Worm (Caenorhabditis elegans): Measurements from ENCODE around the gene math-4.

math-4 gene

ce11 chrII:1806358-1806757 is 24.0 kb upstream of the math-4 start, which contains the start of gene C08F1.12:
Gene C08F1.12, minus strand, starts transcription at chrII:1806458.
- TF ChIP-seq F13H6.1 (tag; optimal IDR thresholded peaks at IDR 0.05) (no peak), sdc-2 (tag; optimal IDR thresholded peaks at IDR 0.05) (no peak), pat-9 (tag; optimal IDR thresholded peaks at IDR 0.05) (no peak), mec-3 (tag; optimal IDR thresholded peaks at IDR 0.05; ENCODE audit: borderline replicate concordance) (no peak), tbx-7 (tag; optimal IDR thresholded peaks at IDR 0.05) (no peak), C08G9.2 (tag; optimal IDR thresholded peaks at IDR 0.05) (no peak)

- TF ChIP-seq ceh-34 (tag; optimal IDR thresholded peaks at IDR 0.05) (no peak), F13H6.1 (tag; optimal IDR thresholded peaks at IDR 0.05) (no peak), ahr-1 (tag; optimal IDR thresholded peaks at IDR 0.05) (no peak), pag-3 (tag; optimal IDR thresholded peaks at IDR 0.05; ENCODE audit: borderline replicate concordance) (no peak), nhr-11 (tag; optimal IDR thresholded peaks at IDR 0.05) (no peak), ceh-22 (tag; optimal IDR thresholded peaks at IDR 0.05) (no peak), C38D4.7 (GFP tag; optimal IDR thresholded peaks at IDR 0.05) (no peak)
Observed at ce11 chrII:1788087-1788486, 5.7 kb upstream of the math-4 start, which contains the start of the genes C08F1.6 and fbxb-13. Gene C08F1.6, minus strand, starts transcription at chrII:1788187. Gene fbxb-13, plus strand, starts transcription at chrII:1788277.

- TF ChIP-seq sox-2 (GFP tag; IDR thresholded peaks at IDR 0.05) (no peak), F13H6.1 (tag; optimal IDR thresholded peaks at IDR 0.05) (no peak), hlh-8 (tag; optimal IDR thresholded peaks at IDR 0.05) (no peak), ets-4 (tag; optimal IDR thresholded peaks at IDR 0.05) (no peak), dmd-4 (tag; optimal IDR thresholded peaks at IDR 0.05; ENCODE audit: borderline replicate concordance) (no peak), nhr-11 (tag; optimal IDR thresholded peaks at IDR 0.05) (no peak), pha-4 (tag; optimal IDR thresholded peaks at IDR 0.05) (no peak), dve-1 (tag; optimal IDR thresholded peaks at IDR 0.05) (no peak), nfya-1 (tag; optimal IDR thresholded peaks at IDR 0.05) (no peak), fax-1 (tag; optimal IDR thresholded peaks at IDR 0.05) (no peak), ceh-6 (GFP tag; optimal IDR thresholded peaks at IDR 0.05) (no peak), ceh-14 (tag; optimal IDR thresholded peaks at IDR 0.05) (no peak), sdc-2 (tag; optimal IDR thresholded peaks at IDR 0.05) (no peak), ahr-1 (tag; optimal IDR thresholded peaks at IDR 0.05) (no peak), gmeb-2 (tag; optimal IDR thresholded peaks at IDR 0.05) (no peak), unc-55 (GFP tag; optimal IDR thresholded peaks at IDR 0.05) (no peak), pat-9 (tag; optimal IDR thresholded peaks at IDR 0.05) (no peak), pax-1 (tag; optimal IDR thresholded peaks at IDR 0.05) (no peak), lin-11 (tag; optimal IDR thresholded peaks at IDR 0.05) (no peak), ama-1 (optimal IDR thresholded peaks at IDR 0.05) (no peak)
Observed at ce11 chrII:1787208-1787607, 4.8 kb upstream of the math-4 start.

ce11 chrII:1786209-1786608 is 3.8 kb upstream of the math-4 start, which contains the start of gene C08F1.10:
Gene C08F1.10, minus strand, starts transcription at chrII:1786309.
- TF ChIP-seq ceh-22 (tag; optimal IDR thresholded peaks at IDR 0.05) (no peak), tbx-2 (tag; optimal IDR thresholded peaks at IDR 0.05) (no peak), fkh-6 (tag; optimal IDR thresholded peaks at IDR 0.05) (no peak), unc-86 (tag; optimal IDR thresholded peaks at IDR 0.05) (no peak), pat-9 (tag; optimal IDR thresholded peaks at IDR 0.05) (no peak), unc-55 (GFP tag; optimal IDR thresholded peaks at IDR 0.05) (no peak), nhr-11 (tag; optimal IDR thresholded peaks at IDR 0.05) (no peak), hlh-13 (GFP tag; optimal IDR thresholded peaks at IDR 0.05) (no peak), C08G9.2 (tag; optimal IDR thresholded peaks at IDR 0.05) (no peak), pha-2 (tag; optimal IDR thresholded peaks at IDR 0.05) (no peak), Y22D7AL.16 (tag; optimal IDR thresholded peaks at IDR 0.05) (no peak), sdc-2 (tag; optimal IDR thresholded peaks at IDR 0.05) (no peak), fax-1 (tag; optimal IDR thresholded peaks at IDR 0.05) (no peak)

ce11 chrII:1784799-1785198 is 2.4 kb upstream of the math-4 start, which contains the start of gene C08F1.11:
Gene C08F1.11, minus strand, starts transcription at chrII:1784899.
- TF ChIP-seq syd-9 (tag; optimal IDR thresholded peaks at IDR 0.05) = no peak
- no peak for TF ChIP-seq unc-42 (tag; optimal IDR thresholded peaks at IDR 0.05)
- no peak for TF ChIP-seq pha-4 (tag; optimal IDR thresholded peaks at IDR 0.05)
- no peak for TF ChIP-seq ets-4 (tag; optimal IDR thresholded peaks at IDR 0.05)
- no peak for TF ChIP-seq lim-6 (tag; optimal IDR thresholded peaks at IDR 0.05)
- TF ChIP-seq elt-4 (tag; optimal IDR thresholded peaks at IDR 0.05) = no peak
- no peak for TF ChIP-seq ceh-6 (GFP tag; optimal IDR thresholded peaks at IDR 0.05)
- TF ChIP-seq C38D4.7 (GFP tag; optimal IDR thresholded peaks at IDR 0.05) = no peak
- no peak for TF ChIP-seq unc-3 (GFP tag; conservative IDR thresholded peaks at IDR 0.05)
- no peak for TF ChIP-seq unc-3 (tag; optimal IDR thresholded peaks at IDR 0.05)
- TF ChIP-seq tbx-2 (tag; optimal IDR thresholded peaks at IDR 0.05) = no peak
- TF ChIP-seq C08G9.2 (tag; optimal IDR thresholded peaks at IDR 0.05) = no peak
- no peak for TF ChIP-seq nhr-232 (tag; optimal IDR thresholded peaks at IDR 0.05)
